Fruit fly (Drosophila melanogaster): ENCODE data around the gene Sidpn.

Gene Sidpn

dm6 chr2L:19027246-19027886 lies at the start of gene Sidpn:
Sidpn (plus strand) TSS chr2L:19027710.
- TF ChIP-seq pan (optimal IDR thresholded peaks at IDR 0.05) (no peak), CG8478 (optimal IDR thresholded peaks at IDR 0.05) (no peak), Dll (optimal IDR thresholded peaks at IDR 0.05) (no peak), EcR (GFP tag; optimal IDR thresholded peaks at IDR 0.05) (no peak), psq (optimal IDR thresholded peaks at IDR 0.05) (no peak), usp (GFP tag; optimal IDR thresholded peaks at IDR 0.05) (no peak)

DNA sequence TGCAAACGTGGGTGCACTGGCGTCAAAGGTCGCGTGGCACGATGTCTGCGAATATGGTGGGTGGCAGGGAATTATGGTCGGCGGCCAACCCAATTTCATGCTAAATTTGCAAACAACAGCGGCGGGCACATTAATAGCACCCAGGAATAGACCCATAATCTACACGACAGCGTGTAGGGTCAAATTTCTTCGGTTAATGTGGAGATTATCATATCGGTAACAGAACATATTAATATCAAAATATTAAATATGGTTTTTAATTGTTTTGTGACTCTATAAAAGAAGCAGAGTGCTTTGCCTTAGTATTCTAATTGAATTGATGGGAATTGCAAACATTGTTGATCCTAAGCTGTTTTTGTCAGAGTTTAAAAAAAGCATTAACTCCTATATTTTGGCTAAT lies 48.6 kb upstream of the Sidpn start:
- TF ChIP-seq Dll (optimal IDR thresholded peaks at IDR 0.05): no peak
- no peak for TF ChIP-seq EcR (GFP tag; optimal IDR thresholded peaks at IDR 0.05)
- no peak for TF ChIP-seq usp (GFP tag; optimal IDR thresholded peaks at IDR 0.05)
- no peak for TF ChIP-seq pan (optimal IDR thresholded peaks at IDR 0.05)
- no peak for TF ChIP-seq CG8478 (optimal IDR thresholded peaks at IDR 0.05)
- no peak for TF ChIP-seq psq (optimal IDR thresholded peaks at IDR 0.05)

- no peak for TF ChIP-seq EcR (GFP tag; optimal IDR thresholded peaks at IDR 0.05)
- TF ChIP-seq Dll (optimal IDR thresholded peaks at IDR 0.05): no peak
- no peak for TF ChIP-seq pan (optimal IDR thresholded peaks at IDR 0.05)
- no peak for TF ChIP-seq CG8478 (optimal IDR thresholded peaks at IDR 0.05)
- TF ChIP-seq usp (GFP tag; optimal IDR thresholded peaks at IDR 0.05): no peak
- TF ChIP-seq psq (optimal IDR thresholded peaks at IDR 0.05): no peak
Measured at dm6 chr2L:18979407-18979806, 48.1 kb upstream of the Sidpn start.

dm6 chr2L:18980982-18981381 lies 46.5 kb upstream of the Sidpn start:
- TF ChIP-seq EcR (GFP tag; optimal IDR thresholded peaks at IDR 0.05) (no peak), CG8478 (optimal IDR thresholded peaks at IDR 0.05) (no peak), pan (optimal IDR thresholded peaks at IDR 0.05) (no peak), psq (optimal IDR thresholded peaks at IDR 0.05) (no peak), usp (GFP tag; optimal IDR thresholded peaks at IDR 0.05) (no peak), Dll (optimal IDR thresholded peaks at IDR 0.05) (no peak)

- TF ChIP-seq CG8478 (optimal IDR thresholded peaks at IDR 0.05): no peak
- no peak for TF ChIP-seq Dll (optimal IDR thresholded peaks at IDR 0.05)
- TF ChIP-seq psq (optimal IDR thresholded peaks at IDR 0.05): no peak
- no peak for TF ChIP-seq pan (optimal IDR thresholded peaks at IDR 0.05)
- TF ChIP-seq usp (GFP tag; optimal IDR thresholded peaks at IDR 0.05): no peak
- TF ChIP-seq EcR (GFP tag; optimal IDR thresholded peaks at IDR 0.05): no peak
Measured at dm6 chr2L:18981484-18981883, 46.0 kb upstream of the Sidpn start.

dm6 chr2L:18981947-18982579 lies 45.4 kb upstream of the Sidpn start:
- TF ChIP-seq psq (optimal IDR thresholded peaks at IDR 0.05) (no peak), EcR (GFP tag; optimal IDR thresholded peaks at IDR 0.05) (no peak), pan (optimal IDR thresholded peaks at IDR 0.05) (no peak), usp (GFP tag; optimal IDR thresholded peaks at IDR 0.05) (no peak), CG8478 (optimal IDR thresholded peaks at IDR 0.05) (no peak), Dll (optimal IDR thresholded peaks at IDR 0.05) (no peak)

dm6 chr2L:18982826-18983758 lies 44.4 kb upstream of the Sidpn start:
- TF ChIP-seq usp (GFP tag; optimal IDR thresholded peaks at IDR 0.05) (no peak), CG8478 (optimal IDR thresholded peaks at IDR 0.05) (no peak), pan (optimal IDR thresholded peaks at IDR 0.05) (no peak), psq (optimal IDR thresholded peaks at IDR 0.05) (no peak), EcR (GFP tag; optimal IDR thresholded peaks at IDR 0.05) (no peak), Dll (optimal IDR thresholded peaks at IDR 0.05) (no peak)

DNA sequence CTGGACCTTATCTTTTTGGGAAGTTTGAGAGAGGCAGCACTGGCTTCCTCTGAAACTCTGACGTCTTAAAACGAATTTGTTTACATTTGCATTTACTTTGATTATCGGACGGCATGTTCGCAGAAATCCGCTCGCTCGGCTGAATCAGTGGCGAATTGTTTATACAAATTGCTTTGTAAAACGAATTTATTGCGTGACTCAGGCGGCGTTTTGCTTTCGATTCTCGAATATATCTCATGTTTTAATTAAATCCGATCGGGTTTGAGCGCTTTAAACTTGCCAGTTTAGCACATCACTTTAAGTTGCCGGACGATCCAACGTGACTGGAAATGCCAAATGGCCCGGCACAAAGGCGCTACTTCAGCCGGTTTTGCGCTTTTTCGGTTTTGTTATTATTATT lies 43.4 kb upstream of the Sidpn start:
- no peak for TF ChIP-seq pan (optimal IDR thresholded peaks at IDR 0.05)
- no peak for TF ChIP-seq EcR (GFP tag; optimal IDR thresholded peaks at IDR 0.05)
- TF ChIP-seq Dll (optimal IDR thresholded peaks at IDR 0.05): no peak
- no peak for TF ChIP-seq psq (optimal IDR thresholded peaks at IDR 0.05)
- TF ChIP-seq CG8478 (optimal IDR thresholded peaks at IDR 0.05): no peak
- no peak for TF ChIP-seq usp (GFP tag; optimal IDR thresholded peaks at IDR 0.05)

- TF ChIP-seq Dll (optimal IDR thresholded peaks at IDR 0.05): no peak
- no peak for TF ChIP-seq EcR (GFP tag; optimal IDR thresholded peaks at IDR 0.05)
- no peak for TF ChIP-seq CG8478 (optimal IDR thresholded peaks at IDR 0.05)
- TF ChIP-seq psq (optimal IDR thresholded peaks at IDR 0.05): no peak
- TF ChIP-seq pan (optimal IDR thresholded peaks at IDR 0.05): no peak
- no peak for TF ChIP-seq usp (GFP tag; optimal IDR thresholded peaks at IDR 0.05)
Measured at dm6 chr2L:18985201-18986124, 42.0 kb upstream of the Sidpn start.

- TF ChIP-seq CG8478 (optimal IDR thresholded peaks at IDR 0.05) (no peak), pan (optimal IDR thresholded peaks at IDR 0.05) (no peak), Dll (optimal IDR thresholded peaks at IDR 0.05) (no peak), usp (GFP tag; optimal IDR thresholded peaks at IDR 0.05) (no peak), psq (optimal IDR thresholded peaks at IDR 0.05) (no peak), EcR (GFP tag; optimal IDR thresholded peaks at IDR 0.05) (no peak)
Measured at dm6 chr2L:18986125-18986498, 41.4 kb upstream of the Sidpn start.

All from whole organism.